Worm (Caenorhabditis elegans): Measurements from ENCODE around the gene rsp-5.

- TF ChIP-seq him-1 (tag; optimal IDR thresholded peaks at IDR 0.05): no peak
- TF ChIP-seq let-526 (GFP tag; IDR thresholded peaks at IDR 0.05): no peak
- no peak for TF ChIP-seq T26A5.8 (tag; optimal IDR thresholded peaks at IDR 0.05)
- TF ChIP-seq F22D6.2 (tag; optimal IDR thresholded peaks at IDR 0.05): no peak
- no peak for TF ChIP-seq Y56A3A.18 (GFP tag; IDR thresholded peaks at IDR 0.05)
These were observed 40.3 kb upstream of the rsp-5 start, which contains the start of gene nhr-22 for ce11 chrII:6449656-6450055.
